Fruit fly (Drosophila melanogaster) whole organism, embryonic: ENCODE data around the gene CG43922.

ENCODE experiments used
- B-H1 ChIP-seq: fragments of 200-800 bp; sonication (Bioruptor generic); IDR thresholded peaks from 3 replicates; pipeline ENCODE4 v1.3.6; 2022; ENCODE audit warnings: missing biosample characterization, missing genetic modification characterization
- CG1024 ChIP-seq: fragments of 200-800 bp; sonication (Bioruptor generic); IDR thresholded peaks from 2 replicates; pipeline ENCODE4 v1.3.6; 2022; ENCODE audit warnings: missing biosample characterization, missing genetic modification characterization
- CG10366 ChIP-seq: fragments of 200-800 bp; sonication (Bioruptor generic); IDR thresholded peaks from 2 replicates; pipeline ENCODE4 v1.3.6; 2022; ENCODE audit warnings: missing biosample characterization, missing genetic modification characterization
- CG10462 ChIP-seq: fragments of 200-800 bp; sonication (Bioruptor generic); optimal IDR thresholded peaks from 2 replicates; lab custom pipeline; 2016; ENCODE audit warnings: missing biosample characterization, missing genetic modification characterization
- CG11695 ChIP-seq: fragments of 200-800 bp; sonication (Bioruptor generic); IDR thresholded peaks from 3 replicates; pipeline ENCODE4 v1.3.6; 2022; ENCODE audit warnings: missing biosample characterization, missing genetic modification characterization
- CG12219 ChIP-seq: fragments of 200-800 bp; sonication (Bioruptor generic); optimal IDR thresholded peaks from 3 replicates; lab custom pipeline; 2018; ENCODE audit warnings: missing biosample characterization, mild to moderate bottlenecking, missing genetic modification characterization
- CG14710 ChIP-seq: fragments of 200-800 bp; sonication (Bioruptor generic); optimal IDR thresholded peaks from 3 replicates; lab custom pipeline; 2019; ENCODE audit warnings: missing biosample characterization, mild to moderate bottlenecking, missing genetic modification characterization, moderate library complexity
- CG1529 ChIP-seq: fragments of 200-800 bp; sonication (Bioruptor generic); optimal IDR thresholded peaks from 3 replicates; lab custom pipeline; 2018; ENCODE audit warnings: missing biosample characterization, missing genetic modification characterization
- CG15514 ChIP-seq: fragments of 200-800 bp; sonication (Bioruptor generic); optimal IDR thresholded peaks from 3 replicates; lab custom pipeline; 2017; ENCODE audit warnings: missing biosample characterization, missing genetic modification characterization, mild to moderate bottlenecking, moderate library complexity, missing genetic modification reagents
- CG17361 ChIP-seq: fragments of 200-800 bp; sonication (Bioruptor generic); IDR thresholded peaks from 3 replicates; pipeline ENCODE4 v1.3.6; 2022; ENCODE audit warnings: missing biosample characterization, missing genetic modification characterization
- CG17829 ChIP-seq: fragments of 200-800 bp; optimal IDR thresholded peaks from 2 replicates; lab custom pipeline; 2019; ENCODE audit warnings: missing biosample characterization, mild to moderate bottlenecking, missing genetic modification characterization, moderate library complexity
- CG32772 ChIP-seq: fragments of 200-800 bp; sonication (Bioruptor generic); IDR thresholded peaks from 2 replicates; pipeline ENCODE4 v1.3.6; 2022; ENCODE audit warnings: missing biosample characterization, missing genetic modification characterization
- CG3838 ChIP-seq: fragments of 200-800 bp; sonication (Bioruptor generic); optimal IDR thresholded peaks from 3 replicates; lab custom pipeline; 2016; ENCODE audit warnings: missing biosample characterization, missing genetic modification characterization
- CG6175 ChIP-seq: fragments of 200-800 bp; sonication (Bioruptor generic); IDR thresholded peaks from 3 replicates; pipeline ENCODE4 v1.3.6; 2022; ENCODE audit warnings: missing biosample characterization, missing genetic modification characterization
- CG6254 ChIP-seq: fragments of 200-800 bp; sonication (Bioruptor generic); optimal IDR thresholded peaks from 3 replicates; lab custom pipeline; 2017; ENCODE audit warnings: mild to moderate bottlenecking, missing biosample characterization, missing genetic modification reagents, missing genetic modification characterization
- CG6689 ChIP-seq: fragments of 200-800 bp; sonication (Bioruptor generic); IDR thresholded peaks from 2 replicates; pipeline ENCODE4 v1.3.6; 2022; ENCODE audit warnings: missing biosample characterization, missing genetic modification characterization
- CG7786 ChIP-seq: fragments of 200-800 bp; sonication (Bioruptor generic); optimal IDR thresholded peaks from 2 replicates; lab custom pipeline; 2016; ENCODE audit warnings: missing biosample characterization, missing genetic modification characterization
- CG7987 ChIP-seq: fragments of 200-800 bp; sonication (Bioruptor generic); optimal IDR thresholded peaks from 2 replicates; lab custom pipeline; 2018; ENCODE audit warnings: missing biosample characterization, mild to moderate bottlenecking, missing genetic modification characterization, moderate library complexity
- CG9797 ChIP-seq: fragments of 200-800 bp; sonication (Bioruptor generic); optimal IDR thresholded peaks from 3 replicates; lab custom pipeline; 2018; ENCODE audit warnings: missing biosample characterization, mild to moderate bottlenecking, missing genetic modification characterization
- Dfd ChIP-seq, 2 experiments: fragments of >200 bp; optimal IDR thresholded peaks; 2 replicates each; lab custom pipeline; 2017; ENCODE audit warnings: missing biosample characterization in 2 of 2, missing genetic modification characterization in 2 of 2
- E2f2 ChIP-seq: fragments of 200-800 bp; sonication (Bioruptor generic); IDR thresholded peaks from 2 replicates; pipeline ENCODE4 v1.3.6; 2022; ENCODE audit warnings: missing biosample characterization, missing genetic modification characterization
- ERR ChIP-seq: fragments of 200-800 bp; sonication (Bioruptor generic); optimal IDR thresholded peaks from 2 replicates; lab custom pipeline; 2016; ENCODE audit warnings: missing biosample characterization, missing genetic modification characterization
- Ets97D ChIP-seq: fragments of 200-800 bp; sonication (Bioruptor generic); optimal IDR thresholded peaks from 3 replicates; lab custom pipeline; 2016; ENCODE audit warnings: missing biosample characterization, missing genetic modification characterization
- H2.0 ChIP-seq: fragments of 200-800 bp; sonication (Bioruptor generic); IDR thresholded peaks from 2 replicates; pipeline ENCODE4 v1.3.6; 2022; ENCODE audit warnings: missing biosample characterization, missing genetic modification characterization
- HLH4C ChIP-seq: fragments of 200-800 bp; sonication (Bioruptor generic); IDR thresholded peaks from 3 replicates; pipeline ENCODE4 v1.3.6; 2022; ENCODE audit warnings: missing biosample characterization, missing genetic modification characterization; ENCODE audit not compliant: partially characterized antibody
- Hmx ChIP-seq: fragments of 200-800 bp; sonication (Bioruptor generic); optimal IDR thresholded peaks from 2 replicates; lab custom pipeline; 2016; ENCODE audit warnings: missing biosample characterization, missing genetic modification characterization
- Mrtf ChIP-seq: fragments of 200-800 bp; sonication (Bioruptor generic); IDR thresholded peaks from 3 replicates; pipeline ENCODE4 v1.3.6; 2022; ENCODE audit warnings: missing biosample characterization, missing genetic modification characterization
- Optix ChIP-seq: fragments of 200-800 bp; sonication (Bioruptor generic); IDR thresholded peaks from 3 replicates; pipeline ENCODE4 v1.3.6; 2022; ENCODE audit warnings: missing biosample characterization, missing genetic modification characterization
- Pdp1 ChIP-seq, 2 experiments: fragments of 200-800 bp; sonication (Bioruptor generic); optimal IDR thresholded peaks; 3 replicates each; lab custom pipeline; 2016; ENCODE audit warnings: missing biosample characterization in 2 of 2, missing genetic modification characterization in 2 of 2, mild to moderate bottlenecking in 1 of 2, moderate library complexity in 1 of 2
- Sox102F ChIP-seq: fragments of 200-800 bp; sonication (Bioruptor generic); optimal IDR thresholded peaks from 2 replicates; lab custom pipeline; 2018; ENCODE audit warnings: missing biosample characterization, mild to moderate bottlenecking, missing genetic modification characterization, moderate library complexity
- Stat92E ChIP-seq, 3 experiments: fragments of >200 bp in 2 of 3; fragments of 200-800 bp in 1 of 3; sonication (Bioruptor generic) in 1 of 3; optimal IDR thresholded peaks; 2 replicates each; lab custom pipeline; 2017 to 2019; ENCODE audit warnings: missing biosample characterization in 3 of 3, missing genetic modification characterization in 3 of 3, mild to moderate bottlenecking in 1 of 3, moderate library complexity in 1 of 3
- Xbp1 ChIP-seq: fragments of 200-800 bp; sonication (Bioruptor generic); optimal IDR thresholded peaks from 3 replicates; lab custom pipeline; 2016; ENCODE audit warnings: missing biosample characterization, mild to moderate bottlenecking, missing genetic modification characterization
- YL-1 ChIP-seq: fragments of 200-800 bp; sonication (Bioruptor generic); optimal IDR thresholded peaks from 3 replicates; lab custom pipeline; 2017; ENCODE audit warnings: missing biosample characterization, mild to moderate bottlenecking, missing genetic modification characterization
- bbx ChIP-seq: fragments of 200-800 bp; sonication (Bioruptor generic); IDR thresholded peaks from 2 replicates; pipeline ENCODE4 v1.3.6; 2022; ENCODE audit warnings: missing biosample characterization, missing genetic modification characterization; ENCODE audit not compliant: partially characterized antibody
- chif ChIP-seq, 2 experiments: fragments of 200-800 bp; sonication (Bioruptor generic); optimal IDR thresholded peaks; 3 replicates each; lab custom pipeline; 2016; ENCODE audit warnings: missing biosample characterization in 2 of 2, missing genetic modification characterization in 2 of 2
- cwo ChIP-seq: fragments of 200-800 bp; sonication (Bioruptor generic); optimal IDR thresholded peaks from 3 replicates; lab custom pipeline; 2017; ENCODE audit warnings: missing biosample characterization, missing genetic modification characterization, mild to moderate bottlenecking, moderate library complexity, missing genetic modification reagents
- dimm ChIP-seq: fragments of 200-800 bp; sonication (Bioruptor generic); IDR thresholded peaks from 2 replicates; pipeline ENCODE4 v1.3.6; 2022; ENCODE audit warnings: missing biosample characterization, missing genetic modification characterization
- dysf ChIP-seq: fragments of 200-800 bp; sonication (Bioruptor generic); IDR thresholded peaks from 3 replicates; pipeline ENCODE4 v1.3.6; 2022; ENCODE audit warnings: missing biosample characterization, missing genetic modification characterization
- emc ChIP-seq: fragments of 200-800 bp; sonication (Bioruptor generic); optimal IDR thresholded peaks from 2 replicates; lab custom pipeline; 2016; ENCODE audit warnings: missing biosample characterization, missing genetic modification characterization
- gfzf ChIP-seq: fragments of 200-800 bp; sonication (Bioruptor generic); optimal IDR thresholded peaks from 2 replicates; lab custom pipeline; 2016; ENCODE audit warnings: missing biosample characterization, mild to moderate bottlenecking, missing genetic modification characterization, moderate library complexity
- ham ChIP-seq: fragments of 200-800 bp; sonication (Bioruptor generic); IDR thresholded peaks from 2 replicates; pipeline ENCODE4 v1.3.6; 2022; ENCODE audit warnings: missing biosample characterization, missing genetic modification characterization
- ind ChIP-seq: fragments of 200-800 bp; sonication (Bioruptor generic); optimal IDR thresholded peaks from 3 replicates; lab custom pipeline; 2016; ENCODE audit warnings: missing biosample characterization, missing genetic modification characterization
- inv ChIP-seq: fragments of 200-800 bp; sonication (Bioruptor generic); IDR thresholded peaks from 2 replicates; pipeline ENCODE4 v1.3.6; 2022; ENCODE audit warnings: missing biosample characterization, missing genetic modification characterization; ENCODE audit not compliant: partially characterized antibody
- jing ChIP-seq: fragments of 200-800 bp; sonication (Bioruptor generic); optimal IDR thresholded peaks from 2 replicates; lab custom pipeline; 2018; ENCODE audit warnings: missing biosample characterization, mild to moderate bottlenecking, missing genetic modification characterization
- jumu ChIP-seq: fragments of 200-800 bp; sonication (Bioruptor generic); optimal IDR thresholded peaks from 3 replicates; lab custom pipeline; 2016; ENCODE audit warnings: missing biosample characterization, missing genetic modification characterization
- nerfin-2 ChIP-seq: fragments of 200-800 bp; sonication (Bioruptor generic); IDR thresholded peaks from 2 replicates; pipeline ENCODE4 v1.3.6; 2022; ENCODE audit warnings: missing biosample characterization, missing genetic modification characterization; ENCODE audit not compliant: partially characterized antibody
- onecut ChIP-seq: fragments of 200-800 bp; sonication (Bioruptor generic); IDR thresholded peaks from 2 replicates; pipeline ENCODE4 v1.3.6; 2022; ENCODE audit warnings: missing biosample characterization, missing genetic modification characterization
- pnt ChIP-seq: fragments of 200-800 bp; sonication (Bioruptor generic); optimal IDR thresholded peaks from 3 replicates; lab custom pipeline; 2016; ENCODE audit warnings: missing biosample characterization, missing genetic modification characterization
- vnd ChIP-seq: fragments of 200-800 bp; sonication (Bioruptor generic); IDR thresholded peaks from 3 replicates; pipeline ENCODE4 v1.3.6; 2022; ENCODE audit warnings: missing biosample characterization, missing genetic modification characterization; ENCODE audit not compliant: partially characterized antibody

Gene CG43922

dm6 chr2L:6338367-6338975 lies 29.9 kb upstream of the CG43922 start, which contains the start of the genes Pez and Cpr (continued):
- peak; percentile 30 for TF ChIP-seq CG7786 (GFP tag; lab: Kevin White, UChicago)
- peak; percentile 37; the same call in 1 of the 2 replicates for TF ChIP-seq onecut (GFP tag; lab: Robert Waterston, UW)
- TF ChIP-seq nerfin-2 (GFP tag; lab: Robert Waterston, UW), result peak; percentile 80
- 0 out of 2 replicates have a peak, but pooled peaks have one; percentile 21 for TF ChIP-seq CG10366 (GFP tag; lab: Robert Waterston, UW)
- peak; percentile 58 for TF ChIP-seq E2f2 (GFP tag; lab: Robert Waterston, UW)
- peak; percentile 15; the same call in 2 of the 3 replicates for TF ChIP-seq B-H1 (GFP tag; lab: Robert Waterston, UW)
- peak; percentile 43 for TF ChIP-seq CG7987
- TF ChIP-seq Hmx (GFP tag; lab: Kevin White, UChicago), result no peak
- peak; percentile 91 for TF ChIP-seq gfzf (GFP tag; lab: Kevin White, UChicago)
- TF ChIP-seq YL-1, result no peak
- TF ChIP-seq bbx (GFP tag; lab: Robert Waterston, UW), result peak; percentile 82
- TF ChIP-seq Ets97D, result peak; percentile 77
- TF ChIP-seq Stat92E (GFP tag; optimal IDR thresholded peaks at IDR 0.05; lab: Kevin White, UChicago), result no peak
- peak; percentile 10 to 27 for TF ChIP-seq Pdp1 (GFP tag; optimal IDR thresholded peaks at IDR 0.05; lab: Kevin White, UChicago)
- no peak for TF ChIP-seq Sox102F
- no peak for TF ChIP-seq chif (GFP tag; optimal IDR thresholded peaks at IDR 0.05; lab: Kevin White, UChicago)
- 0 out of 3 replicates have a peak, but pooled peaks have one; percentile 19 for TF ChIP-seq Optix (GFP tag; lab: Robert Waterston, UW)
- TF ChIP-seq inv, result peak; percentile 68
- TF ChIP-seq CG11695 (GFP tag; lab: Robert Waterston, UW), result no peak
- no peak for TF ChIP-seq pnt (GFP tag; lab: Kevin White, UChicago)
- TF ChIP-seq CG10462, result peak; percentile 92
- no peak for TF ChIP-seq CG6689 (GFP tag; lab: Robert Waterston, UW)
- peak; percentile 68 for TF ChIP-seq CG15514
- TF ChIP-seq jumu, result peak; percentile 31
- TF ChIP-seq CG9797, result peak; percentile 80
- TF ChIP-seq CG17829 (tag; lab: Kevin White, UChicago), result peak; percentile 37
- no peak for TF ChIP-seq CG6254 (GFP tag; lab: Kevin White, UChicago)
- TF ChIP-seq CG14710 (tag; lab: Kevin White, UChicago), result peak; percentile 19
- no peak for TF ChIP-seq ham
- peak; percentile 74 for TF ChIP-seq vnd
- TF ChIP-seq Dfd (GFP tag; optimal IDR thresholded peaks at IDR 0.05; lab: Kevin White, UChicago), result no peak
- TF ChIP-seq emc (GFP tag; lab: Kevin White, UChicago), result no peak
- no peak for TF ChIP-seq CG12219 (GFP tag; lab: Kevin White, UChicago)
- no peak for TF ChIP-seq dimm (GFP tag; lab: Robert Waterston, UW)
- TF ChIP-seq CG32772 (GFP tag; lab: Robert Waterston, UW), result no peak
- TF ChIP-seq CG1529 (GFP tag; lab: Kevin White, UChicago), result no peak
- no peak for TF ChIP-seq cwo (GFP tag; lab: Kevin White, UChicago)
- no peak; the same call in 2 of the 3 replicates for TF ChIP-seq Mrtf (GFP tag; lab: Robert Waterston, UW)
- TF ChIP-seq dysf (GFP tag; lab: Robert Waterston, UW), result peak; percentile 48; the same call in 1 of the 3 replicates
- TF ChIP-seq CG6175 (GFP tag; lab: Robert Waterston, UW), result peak; percentile 6; the same call in 1 of the 3 replicates
- TF ChIP-seq ERR, result no peak
- TF ChIP-seq CG17361 (GFP tag; lab: Robert Waterston, UW), result no peak
- TF ChIP-seq Xbp1 (GFP tag; lab: Kevin White, UChicago), result peak; percentile 44
- TF ChIP-seq jing (GFP tag; lab: Kevin White, UChicago), result no peak
- peak; percentile 48; the same call in 1 of the 2 replicates for TF ChIP-seq CG1024 (GFP tag; lab: Robert Waterston, UW)
- TF ChIP-seq H2.0 (GFP tag; lab: Robert Waterston, UW), result peak; percentile 24; the same call in 1 of the 2 replicates
- peak; percentile 86 for TF ChIP-seq HLH4C
- TF ChIP-seq CG3838 (GFP tag; lab: Kevin White, UChicago), result no peak
- peak; percentile 37 for TF ChIP-seq ind (GFP tag; lab: Kevin White, UChicago)
